Fruit fly (Drosophila melanogaster): ENCODE data around the gene RpS10a.
A peak's percentile ranks its signal among the peaks of the same experiment; 100 is the strongest.

The RpS10a gene

dm6 chr3R:27607218-27607929 is 45.2 kb upstream of the RpS10a start, which contains the start of the genes dsd and Tusp (continued):
- TF ChIP-seq Dll (GFP tag; IDR thresholded peaks at IDR 0.05; ENCODE audit: partially characterized antibody), result peak; percentile 67; the same call in 3 of the 4 replicates
- no peak for TF ChIP-seq Doc2 (GFP tag; IDR thresholded peaks at IDR 0.05)
- peak; percentile 72; the same call in 1 of the 2 replicates for TF ChIP-seq CG1024 (GFP tag; IDR thresholded peaks at IDR 0.05)
- TF ChIP-seq ERR (GFP tag; optimal IDR thresholded peaks at IDR 0.05), result peak; percentile 65
- TF ChIP-seq CG7372 (GFP tag; IDR thresholded peaks at IDR 0.05), result peak; percentile 55; the same call in 1 of the 2 replicates
- peak; percentile 68 for TF ChIP-seq CG10366 (GFP tag; IDR thresholded peaks at IDR 0.05)
- peak; percentile 65 for TF ChIP-seq gro (GFP tag; optimal IDR thresholded peaks at IDR 0.05)
- no peak for TF ChIP-seq disco-r (GFP tag; optimal IDR thresholded peaks at IDR 0.05)
- TF ChIP-seq slp2 (GFP tag; optimal IDR thresholded peaks at IDR 0.05), result peak; percentile 35
- peak; percentile 12 for TF ChIP-seq ash1 (GFP tag; optimal IDR thresholded peaks at IDR 0.05)
- peak; percentile 50 for TF ChIP-seq Usf (GFP tag; optimal IDR thresholded peaks at IDR 0.05)
- no peak for TF ChIP-seq Hey (tag; optimal IDR thresholded peaks at IDR 0.05)
- peak; percentile 50 for TF ChIP-seq CG8281 (tag; optimal IDR thresholded peaks at IDR 0.05)
- peak; percentile 57 for TF ChIP-seq Opbp (GFP tag; IDR thresholded peaks at IDR 0.05; ENCODE audit: partially characterized antibody)
- TF ChIP-seq Trl (optimal IDR thresholded peaks at IDR 0.05), result no peak
- peak; percentile 81 for TF ChIP-seq Trl (GFP tag; optimal IDR thresholded peaks at IDR 0.05)
- TF ChIP-seq sens-2 (GFP tag; IDR thresholded peaks at IDR 0.05), result peak; percentile 37; the same call in 1 of the 2 replicates
- peak; percentile 33; the same call in 1 of the 2 replicates for TF ChIP-seq Adf1 (GFP tag; IDR thresholded peaks at IDR 0.05)
- TF ChIP-seq CG12219 (GFP tag; optimal IDR thresholded peaks at IDR 0.05), result peak; percentile 14
- TF ChIP-seq bowl (GFP tag; IDR thresholded peaks at IDR 0.05), result no peak
- 0 out of 2 replicates have a peak, but pooled peaks have one; percentile 45 for TF ChIP-seq CG16779 (GFP tag; IDR thresholded peaks at IDR 0.05)
- TF ChIP-seq GATAe (GFP tag; conservative IDR thresholded peaks at IDR 0.05), result no peak
- TF ChIP-seq fd96Cb (tag; optimal IDR thresholded peaks at IDR 0.05), result peak; percentile 35
- TF ChIP-seq CG17829 (tag; optimal IDR thresholded peaks at IDR 0.05), result peak; percentile 75
- peak; percentile 58 for TF ChIP-seq Atf3 (GFP tag; optimal IDR thresholded peaks at IDR 0.05)
- no peak for TF ChIP-seq NK7.1 (GFP tag; optimal IDR thresholded peaks at IDR 0.05)
- peak; percentile 57 for TF ChIP-seq CG13296 (GFP tag; optimal IDR thresholded peaks at IDR 0.05)
- TF ChIP-seq pan (optimal IDR thresholded peaks at IDR 0.05), result no peak
- TF ChIP-seq pan (GFP tag; optimal IDR thresholded peaks at IDR 0.05 in 1 of 2, IDR thresholded peaks at IDR 0.05 in 1 of 2), result peak in 1 of 2 experiments; percentile 72
- peak; percentile 56 for TF ChIP-seq Fer2 (tag; optimal IDR thresholded peaks at IDR 0.05)
- TF ChIP-seq Hmr (GFP tag; optimal IDR thresholded peaks at IDR 0.05), result peak; percentile 82
- peak; percentile 6 for TF ChIP-seq Mes4 (GFP tag; optimal IDR thresholded peaks at IDR 0.05)
- TF ChIP-seq dati (GFP tag; IDR thresholded peaks at IDR 0.05), result no peak
- no peak for TF ChIP-seq sr (GFP tag; IDR thresholded peaks at IDR 0.05)
- peak; percentile 76 for TF ChIP-seq CG7839 (tag; optimal IDR thresholded peaks at IDR 0.05)
- TF ChIP-seq tgo (GFP tag; IDR thresholded peaks at IDR 0.05), result peak; percentile 64; the same call in 2 of the 3 replicates
- TF ChIP-seq unpg (GFP tag; optimal IDR thresholded peaks at IDR 0.05), result peak; percentile 58
- TF ChIP-seq Dip2 (GFP tag; IDR thresholded peaks at IDR 0.05), result no peak
- peak; percentile 93 for TF ChIP-seq CG12659 (GFP tag; optimal IDR thresholded peaks at IDR 0.05)
- peak; percentile 46; the same call in 2 of the 3 replicates for TF ChIP-seq CG7357 (GFP tag; IDR thresholded peaks at IDR 0.05)
- TF ChIP-seq dan (GFP tag; IDR thresholded peaks at IDR 0.05), result no peak
- TF ChIP-seq CG1647 (GFP tag; optimal IDR thresholded peaks at IDR 0.05), result peak; percentile 49
- TF ChIP-seq luna (GFP tag; optimal IDR thresholded peaks at IDR 0.05), result peak; percentile 13
- TF ChIP-seq CG11093 (GFP tag; IDR thresholded peaks at IDR 0.05), result 0 out of 3 replicates have a peak, but pooled peaks have one; percentile 53
- TF ChIP-seq CG16813 (GFP tag; IDR thresholded peaks at IDR 0.05; ENCODE audit: partially characterized antibody), result peak; percentile 59
- TF ChIP-seq HLHmδ (GFP tag; optimal IDR thresholded peaks at IDR 0.05), result peak; percentile 25
- TF ChIP-seq Scr (GFP tag; IDR thresholded peaks at IDR 0.05; ENCODE audit: partially characterized antibody), result peak; percentile 60
- TF ChIP-seq sisA (GFP tag; IDR thresholded peaks at IDR 0.05), result peak; percentile 82
- TF ChIP-seq CG18476 (GFP tag; optimal IDR thresholded peaks at IDR 0.05), result peak; percentile 54
- TF ChIP-seq CG4707 (GFP tag; optimal IDR thresholded peaks at IDR 0.05), result peak; percentile 6
